Worm (Caenorhabditis elegans) whole organism, early embryonic: Measurements from ENCODE around the gene F32D1.3.

Experiments
- ama-1 ChIP-seq: fragments of 150-350 bp; optimal IDR thresholded peaks from 2 replicates; lab custom pipeline; 2014
- ceh-13 ChIP-seq: fragments of 200-800 bp; sonication (Bioruptor generic); optimal IDR thresholded peaks from 2 replicates; lab custom pipeline; 2018; ENCODE audit warnings: mild to moderate bottlenecking, missing genetic modification characterization, missing compliant biosample characterization
- hmg-4 ChIP-seq: fragments of 200-800 bp; sonication (Bioruptor generic); optimal IDR thresholded peaks from 2 replicates; lab custom pipeline; 2018; ENCODE audit warnings: mild to moderate bottlenecking, missing genetic modification characterization, missing compliant biosample characterization
- hnd-1 ChIP-seq: sonication (generic microtip); optimal IDR thresholded peaks from 2 replicates; lab custom pipeline; 2016; ENCODE audit warnings: missing genetic modification characterization, missing compliant biosample characterization
- pes-1 ChIP-seq: fragments of 200-800 bp; sonication (Bioruptor generic); IDR thresholded peaks from 2 replicates; pipeline ENCODE4 v1.3.6; 2022; ENCODE audit warnings: missing genetic modification reagents, missing genetic modification characterization, missing compliant biosample characterization
- tra-4 ChIP-seq: sonication (generic microtip); optimal IDR thresholded peaks from 2 replicates; lab custom pipeline; 2017; ENCODE audit warnings: missing genetic modification characterization, missing compliant biosample characterization

DNA sequence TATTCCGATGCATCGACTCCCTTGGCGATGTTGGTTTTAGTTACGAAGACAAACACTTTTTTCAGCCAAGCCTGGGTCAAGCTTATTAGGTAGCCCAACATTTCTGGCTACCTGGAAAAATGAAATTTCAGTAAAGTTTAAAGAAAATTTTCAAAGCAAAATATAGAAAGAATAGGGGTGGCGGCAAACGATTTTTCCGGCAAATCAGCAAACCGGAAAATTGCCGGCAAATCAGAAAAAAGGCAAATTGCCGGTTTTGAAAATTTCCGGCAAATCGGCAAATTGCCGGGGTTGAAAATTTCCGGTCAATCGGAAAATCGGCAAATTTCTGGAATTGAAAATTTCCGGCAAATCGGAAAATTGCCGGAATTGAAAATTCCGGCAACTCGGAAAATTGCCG is 16.3 kb upstream of the F32D1.3 start, which contains the start of gene F32D1.8:
- TF ChIP-seq ama-1 (no peak), ceh-13 (GFP tag; lab: Kevin White, UChicago) (no peak), pes-1 (GFP tag; lab: Robert Waterston, UW) (no peak), hnd-1 (tag; lab: Kevin White, UChicago) (no peak), hmg-4 (GFP tag; lab: Kevin White, UChicago) (no peak), tra-4 (tag; lab: Kevin White, UChicago) (no peak)
